Fruit fly (Drosophila melanogaster) whole organism, embryonic: ENCODE measurements around the gene CG14253.

ENCODE experiments used
- Antp ChIP-seq: fragments of 200-800 bp; sonication (Bioruptor generic); optimal IDR thresholded peaks from 3 replicates; lab custom pipeline; 2016; ENCODE audit warnings: missing biosample characterization, missing genetic modification characterization
- Bgb ChIP-seq: fragments of 200-800 bp; sonication (Bioruptor generic); IDR thresholded peaks from 2 replicates; pipeline ENCODE4 v1.3.6; 2022; ENCODE audit warnings: missing biosample characterization, missing genetic modification characterization; ENCODE audit not compliant: partially characterized antibody
- Blimp-1 ChIP-seq: fragments of 200-800 bp; sonication (Bioruptor generic); optimal IDR thresholded peaks from 3 replicates; lab custom pipeline; 2018; ENCODE audit warnings: missing biosample characterization, missing genetic modification characterization, mild to moderate bottlenecking, moderate library complexity, missing genetic modification reagents
- C15 ChIP-seq: fragments of 200-800 bp; sonication (Bioruptor generic); IDR thresholded peaks from 3 replicates; pipeline ENCODE4 v1.3.6; 2022; ENCODE audit warnings: missing biosample characterization, missing genetic modification characterization
- CG10209 ChIP-seq: fragments of 200-800 bp; sonication (Bioruptor generic); optimal IDR thresholded peaks from 3 replicates; lab custom pipeline; 2017; ENCODE audit warnings: missing biosample characterization, mild to moderate bottlenecking, missing genetic modification characterization, missing genetic modification reagents
- CG10267 ChIP-seq: fragments of 200-800 bp; sonication (Bioruptor generic); optimal IDR thresholded peaks from 2 replicates; lab custom pipeline; 2018; ENCODE audit warnings: missing biosample characterization, mild to moderate bottlenecking, missing genetic modification characterization, moderate library complexity
- CG13296 ChIP-seq: fragments of 200-800 bp; sonication (Bioruptor generic); optimal IDR thresholded peaks from 3 replicates; lab custom pipeline; 2018; ENCODE audit warnings: missing biosample characterization, mild to moderate bottlenecking, missing genetic modification characterization
- CG15269 ChIP-seq: fragments of 200-800 bp; sonication (Bioruptor generic); optimal IDR thresholded peaks from 2 replicates; lab custom pipeline; 2018; ENCODE audit warnings: missing biosample characterization, mild to moderate bottlenecking, missing genetic modification characterization, moderate library complexity
- CG17186 ChIP-seq: fragments of 200-800 bp; sonication (Bioruptor generic); optimal IDR thresholded peaks from 3 replicates; lab custom pipeline; 2017; ENCODE audit warnings: missing biosample characterization, missing genetic modification reagents, missing genetic modification characterization
- CG17568 ChIP-seq: fragments of 200-800 bp; sonication (Bioruptor generic); optimal IDR thresholded peaks from 2 replicates; lab custom pipeline; 2018; ENCODE audit warnings: missing biosample characterization, mild to moderate bottlenecking, missing genetic modification characterization, moderate library complexity
- CG2129 ChIP-seq: fragments of 200-800 bp; sonication (Bioruptor generic); IDR thresholded peaks from 2 replicates; pipeline ENCODE4 v1.3.6; 2022; ENCODE audit warnings: missing biosample characterization, missing genetic modification characterization; ENCODE audit not compliant: partially characterized antibody
- CG2202 ChIP-seq: fragments of 200-800 bp; sonication (Bioruptor generic); optimal IDR thresholded peaks from 2 replicates; lab custom pipeline; 2018; ENCODE audit warnings: missing biosample characterization, mild to moderate bottlenecking, missing genetic modification characterization
- CG2678 ChIP-seq: fragments of 200-800 bp; sonication (Bioruptor generic); optimal IDR thresholded peaks from 3 replicates; lab custom pipeline; 2019; ENCODE audit warnings: missing biosample characterization, mild to moderate bottlenecking, missing genetic modification characterization, moderate library complexity
- CG2712 ChIP-seq: fragments of 200-800 bp; optimal IDR thresholded peaks from 3 replicates; lab custom pipeline; 2019; ENCODE audit warnings: missing biosample characterization, mild to moderate bottlenecking, missing genetic modification characterization, moderate library complexity
- CG31441 ChIP-seq: fragments of 200-800 bp; sonication (Bioruptor generic); IDR thresholded peaks from 2 replicates; pipeline ENCODE4 v1.3.6; 2022; ENCODE audit warnings: missing biosample characterization, missing genetic modification characterization
- CG33557 ChIP-seq: fragments of 200-800 bp; sonication (Bioruptor generic); optimal IDR thresholded peaks from 2 replicates; lab custom pipeline; 2019; ENCODE audit warnings: missing biosample characterization, mild to moderate bottlenecking, missing genetic modification characterization, moderate library complexity
- CG3726 ChIP-seq: fragments of 200-800 bp; sonication (Bioruptor generic); IDR thresholded peaks from 3 replicates; pipeline ENCODE4, ENCODE4 v1.3.6; 2022; ENCODE audit warnings: missing biosample characterization, missing genetic modification characterization
- CG4360 ChIP-seq: fragments of 200-800 bp; sonication (Bioruptor generic); IDR thresholded peaks from 2 replicates; pipeline ENCODE4 v1.3.6; 2022; ENCODE audit warnings: missing biosample characterization, missing genetic modification characterization
- CG4617 ChIP-seq: fragments of 200-800 bp; sonication (Bioruptor generic); optimal IDR thresholded peaks from 3 replicates; lab custom pipeline; 2016; ENCODE audit warnings: missing biosample characterization, missing genetic modification characterization, borderline replicate concordance
- CG8281 ChIP-seq: fragments of 200-800 bp; sonication (Bioruptor generic); optimal IDR thresholded peaks from 2 replicates; lab custom pipeline; 2018; ENCODE audit warnings: missing biosample characterization, mild to moderate bottlenecking, missing genetic modification characterization, moderate library complexity
- CG8290 ChIP-seq, 3 experiments: fragments of 200-800 bp; sonication (Bioruptor generic); optimal IDR thresholded peaks; 2 replicates each; lab custom pipeline; 2016 to 2019; ENCODE audit warnings: missing biosample characterization in 3 of 3, missing genetic modification characterization in 3 of 3, mild to moderate bottlenecking in 2 of 3, moderate library complexity in 1 of 3
- CG9215 ChIP-seq: fragments of 200-800 bp; sonication (Bioruptor generic); IDR thresholded peaks from 2 replicates; pipeline ENCODE4 v1.3.6; 2022; ENCODE audit warnings: missing biosample characterization, missing genetic modification characterization
- Camta ChIP-seq: fragments of 200-800 bp; sonication (Bioruptor generic); optimal IDR thresholded peaks from 2 replicates; lab custom pipeline; 2016; ENCODE audit warnings: missing biosample characterization, missing genetic modification characterization
- Deaf1 ChIP-seq: fragments of 200-800 bp; optimal IDR thresholded peaks from 3 replicates; lab custom pipeline; 2019; ENCODE audit warnings: missing biosample characterization, mild to moderate bottlenecking, missing genetic modification characterization, moderate library complexity
- Eip74EF ChIP-seq, 2 experiments: fragments of 200-800 bp in 1 of 2; fragments of >200 bp in 1 of 2; sonication (Bioruptor generic) in 1 of 2; optimal IDR thresholded peaks; 2 replicates each; lab custom pipeline; 2017 to 2019; ENCODE audit warnings: missing biosample characterization in 2 of 2, missing genetic modification characterization in 2 of 2, mild to moderate bottlenecking in 1 of 2, moderate library complexity in 1 of 2
- Fer1 ChIP-seq: fragments of 200-800 bp; sonication (Bioruptor generic); optimal IDR thresholded peaks from 2 replicates; lab custom pipeline; 2017; ENCODE audit warnings: missing biosample characterization, mild to moderate bottlenecking, missing genetic modification characterization
- H2.0 ChIP-seq: fragments of 200-800 bp; sonication (Bioruptor generic); IDR thresholded peaks from 2 replicates; pipeline ENCODE4 v1.3.6; 2022; ENCODE audit warnings: missing biosample characterization, missing genetic modification characterization
- Kr ChIP-seq: fragments of 200-800 bp; sonication (Bioruptor generic); optimal IDR thresholded peaks from 2 replicates; lab custom pipeline; 2017; ENCODE audit warnings: missing biosample characterization, mild to moderate bottlenecking, missing genetic modification characterization
- Neu2 ChIP-seq: fragments of 200-800 bp; sonication (Bioruptor generic); optimal IDR thresholded peaks from 3 replicates; lab custom pipeline; 2016; ENCODE audit warnings: missing biosample characterization, missing genetic modification characterization, borderline replicate concordance
- Spps ChIP-seq: fragments of 200-800 bp; sonication (Bioruptor generic); optimal IDR thresholded peaks from 2 replicates; lab custom pipeline; 2018; ENCODE audit warnings: missing biosample characterization, mild to moderate bottlenecking, missing genetic modification characterization
- aop ChIP-seq: fragments of 200-800 bp; sonication (Bioruptor generic); IDR thresholded peaks from 2 replicates; pipeline ENCODE4 v1.3.6; 2022; ENCODE audit warnings: missing biosample characterization, missing genetic modification characterization
- cg ChIP-seq: fragments of 200-800 bp; sonication (Bioruptor generic); optimal IDR thresholded peaks from 3 replicates; lab custom pipeline; 2019; ENCODE audit warnings: missing biosample characterization, mild to moderate bottlenecking, missing genetic modification characterization, moderate library complexity
- danr ChIP-seq: fragments of 200-800 bp; sonication (Bioruptor generic); IDR thresholded peaks from 2 replicates; pipeline ENCODE4 v1.3.6; 2022; ENCODE audit warnings: missing biosample characterization, missing genetic modification characterization
- fru ChIP-seq: fragments of >200 bp; optimal IDR thresholded peaks from 2 replicates; lab custom pipeline; 2017
- gcm2 ChIP-seq: fragments of 200-800 bp; sonication (Bioruptor generic); optimal IDR thresholded peaks from 2 replicates; lab custom pipeline; 2016; ENCODE audit warnings: missing biosample characterization, missing genetic modification characterization
- grau ChIP-seq: fragments of 200-800 bp; optimal IDR thresholded peaks from 3 replicates; lab custom pipeline; 2019; ENCODE audit warnings: missing biosample characterization, mild to moderate bottlenecking, missing genetic modification characterization, moderate library complexity
- hbn ChIP-seq: fragments of 200-800 bp; sonication (Bioruptor generic); IDR thresholded peaks from 2 replicates; pipeline ENCODE4 v1.3.6; 2022; ENCODE audit warnings: missing biosample characterization, missing genetic modification characterization; ENCODE audit not compliant: partially characterized antibody
- mld ChIP-seq: fragments of 200-800 bp; sonication (Bioruptor generic); IDR thresholded peaks from 3 replicates; pipeline ENCODE4 v1.3.6; 2022; ENCODE audit warnings: missing biosample characterization, missing genetic modification characterization; ENCODE audit not compliant: partially characterized antibody
- pnt ChIP-seq: fragments of 200-800 bp; sonication (Bioruptor generic); optimal IDR thresholded peaks from 3 replicates; lab custom pipeline; 2016; ENCODE audit warnings: missing biosample characterization, missing genetic modification characterization
- scrt ChIP-seq: fragments of 200-800 bp; sonication (Bioruptor generic); optimal IDR thresholded peaks from 2 replicates; lab custom pipeline; 2018; ENCODE audit warnings: missing biosample characterization, mild to moderate bottlenecking, missing genetic modification characterization, moderate library complexity
- shn ChIP-seq: fragments of 200-800 bp; sonication (Bioruptor generic); optimal IDR thresholded peaks from 3 replicates; lab custom pipeline; 2016; ENCODE audit warnings: missing biosample characterization, missing genetic modification characterization
- sna ChIP-seq: fragments of 200-800 bp; sonication (Bioruptor generic); IDR thresholded peaks from 2 replicates; pipeline ENCODE4 v1.3.6; 2022; ENCODE audit warnings: missing biosample characterization, missing genetic modification characterization; ENCODE audit not compliant: partially characterized antibody
- ssp ChIP-seq: fragments of 200-800 bp; sonication (Bioruptor generic); IDR thresholded peaks from 2 replicates; pipeline ENCODE4 v1.3.6; 2022; ENCODE audit warnings: missing biosample characterization, missing genetic modification characterization
- trem ChIP-seq: fragments of 200-800 bp; optimal IDR thresholded peaks from 3 replicates; lab custom pipeline; 2019; ENCODE audit warnings: missing biosample characterization, mild to moderate bottlenecking, missing genetic modification characterization, moderate library complexity
- trh ChIP-seq: fragments of 200-800 bp; sonication (Bioruptor generic); optimal IDR thresholded peaks from 2 replicates; lab custom pipeline; 2016; ENCODE audit warnings: missing biosample characterization, missing genetic modification characterization
- wdn ChIP-seq: fragments of 200-800 bp; sonication (Bioruptor generic); IDR thresholded peaks from 2 replicates; pipeline ENCODE4 v1.3.6; 2022; ENCODE audit warnings: missing biosample characterization, missing genetic modification characterization
- zen2 ChIP-seq: fragments of 200-800 bp; sonication (Bioruptor generic); IDR thresholded peaks from 3 replicates; pipeline ENCODE4 v1.3.6; 2022; ENCODE audit warnings: missing biosample characterization, missing genetic modification characterization; ENCODE audit not compliant: partially characterized antibody
- zf30C ChIP-seq: fragments of 200-800 bp; sonication (Bioruptor generic); optimal IDR thresholded peaks from 3 replicates; lab custom pipeline; 2018; ENCODE audit warnings: missing biosample characterization, mild to moderate bottlenecking, missing genetic modification characterization

The CG14253 gene

DNA sequence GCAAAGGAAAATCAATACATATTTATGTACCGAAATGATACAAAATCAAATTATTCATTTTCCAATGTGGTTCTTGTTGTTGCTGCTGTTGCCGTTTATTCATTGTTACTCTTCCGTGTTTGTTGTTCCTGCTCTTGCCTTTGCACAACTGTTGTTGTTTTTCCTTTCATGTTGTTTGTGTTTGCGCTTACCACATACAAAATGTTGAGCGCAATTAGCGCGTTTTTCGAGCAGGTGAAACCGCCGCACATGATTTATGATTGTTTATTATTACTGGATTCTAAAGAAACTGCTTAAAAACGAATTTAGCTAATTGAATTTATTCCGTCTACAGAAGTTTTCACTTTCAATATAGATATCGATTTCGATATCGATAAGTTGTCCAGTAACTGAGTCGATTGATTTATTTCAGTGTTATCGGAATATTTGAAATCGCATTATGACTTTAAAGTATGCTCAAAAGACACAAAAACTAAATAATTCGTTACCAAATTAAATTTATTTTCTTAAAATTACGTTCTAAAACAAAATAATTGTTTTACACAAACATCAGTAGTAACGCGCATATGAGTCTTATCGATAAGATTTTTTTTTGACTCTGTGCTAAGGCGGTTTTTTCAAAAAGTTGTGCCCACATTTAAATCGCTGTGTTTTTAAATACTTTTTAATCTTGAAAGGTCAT, 13.7 kb upstream of the CG14253 start, which contains the start of gene Tsp97E (continued):
- TF ChIP-seq CG15269 (no peak), C15 (no peak), Kr (GFP tag; lab: Kevin White, UChicago) (no peak), hbn (GFP tag; lab: Robert Waterston, UW) (peak; percentile 53; the same call in 1 of the 2 replicates), mld (GFP tag; lab: Robert Waterston, UW) (peak; percentile 67; the same call in 2 of the 3 replicates), zen2 (GFP tag; lab: Robert Waterston, UW) (peak; percentile 54; the same call in 1 of the 3 replicates), gcm2 (GFP tag; lab: Kevin White, UChicago) (no peak), pnt (GFP tag; lab: Kevin White, UChicago) (no peak), CG2202 (no peak), scrt (GFP tag; lab: Kevin White, UChicago) (no peak), CG4617 (GFP tag; lab: Kevin White, UChicago) (peak; percentile 62), Camta (GFP tag; lab: Kevin White, UChicago) (no peak), CG10209 (GFP tag; lab: Kevin White, UChicago) (no peak), CG33557 (GFP tag; lab: Kevin White, UChicago) (peak; percentile 68), ssp (GFP tag; lab: Robert Waterston, UW) (no peak), Antp (GFP tag; lab: Kevin White, UChicago) (no peak), sna (GFP tag; lab: Robert Waterston, UW) (peak; percentile 88), CG2712 (tag; lab: Kevin White, UChicago) (peak; percentile 49), Spps (peak; percentile 39), H2.0 (GFP tag; lab: Robert Waterston, UW) (no peak), CG13296 (no peak), Bgb (peak; percentile 78), CG17568 (GFP tag; lab: Kevin White, UChicago) (peak; percentile 44), CG4360 (GFP tag; lab: Robert Waterston, UW) (peak; percentile 91), Fer1 (GFP tag; lab: Kevin White, UChicago) (peak; percentile 2), grau (peak; percentile 16), shn (GFP tag; lab: Kevin White, UChicago) (no peak), Neu2 (GFP tag; lab: Kevin White, UChicago) (no peak), danr (GFP tag; lab: Robert Waterston, UW) (no peak), CG8281 (peak; percentile 6), aop (GFP tag; lab: Robert Waterston, UW) (no peak), Deaf1 (tag; lab: Kevin White, UChicago) (no peak), CG10267 (peak; percentile 50), fru (lab: Kevin White, UChicago) (no peak), Blimp-1 (peak; percentile 100), CG3726 (GFP tag; lab: Robert Waterston, UW) (no peak), CG9215 (GFP tag; lab: Robert Waterston, UW) (no peak), Eip74EF (GFP tag; optimal IDR thresholded peaks at IDR 0.05; lab: Kevin White, UChicago) (peak in 1 of 2 experiments; percentile 94), trh (GFP tag; lab: Kevin White, UChicago) (no peak), zf30C (GFP tag; lab: Kevin White, UChicago) (no peak), wdn (GFP tag; lab: Robert Waterston, UW) (no peak), cg (GFP tag; lab: Kevin White, UChicago) (peak; percentile 2), CG31441 (GFP tag; lab: Robert Waterston, UW) (0 out of 2 replicates have a peak, but pooled peaks have one; percentile 21), CG2129 (GFP tag; lab: Robert Waterston, UW) (peak; percentile 48), CG2678 (tag; lab: Kevin White, UChicago) (peak; percentile 19), CG17186 (peak; percentile 27), CG8290 (GFP tag; optimal IDR thresholded peaks at IDR 0.05; lab: Kevin White, UChicago) (no peak), CG8290 (tag; optimal IDR thresholded peaks at IDR 0.05; lab: Kevin White, UChicago) (peak in 1 of 2 experiments; percentile 5), trem (peak; percentile 64)
